Fruit fly (Drosophila melanogaster): ENCODE results near the gene CG1368.

DNA sequence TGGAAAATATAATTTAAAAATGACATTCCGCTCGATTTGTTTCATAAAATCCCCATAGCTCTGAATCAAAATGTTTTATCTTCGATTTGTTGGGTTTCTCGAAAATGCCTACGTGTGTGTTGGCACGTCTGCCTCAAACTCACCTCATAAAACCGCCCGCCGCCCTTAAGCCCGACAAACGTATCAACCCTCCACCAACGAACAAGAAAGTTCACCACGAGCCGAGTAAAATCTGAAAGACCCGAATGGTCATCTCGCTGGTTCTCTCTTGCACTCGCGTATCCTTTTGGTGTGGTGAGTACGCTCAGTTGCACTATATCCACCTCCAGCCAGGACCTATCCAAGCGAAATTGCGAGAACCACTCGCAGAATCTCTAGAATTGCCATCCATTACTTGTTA, 47.4 kb downstream of the CG1368 start:
- no peak for TF ChIP-seq Sin3A (optimal IDR thresholded peaks at IDR 0.05)
- no peak for TF ChIP-seq ttk (optimal IDR thresholded peaks at IDR 0.05)
- TF ChIP-seq psq (optimal IDR thresholded peaks at IDR 0.05), result no peak
- no peak for TF ChIP-seq Myc (optimal IDR thresholded peaks at IDR 0.05)
- no peak for TF ChIP-seq insv (optimal IDR thresholded peaks at IDR 0.05)

Measured in Kc167 (cell line).